Fruit fly (Drosophila melanogaster): Measurements from ENCODE around the gene CCT7.

The CCT7 gene

dm6 chr3R:8798332-8798731 lies 3.0 kb upstream of the CCT7 start:
- TF ChIP-seq CTCF (optimal IDR thresholded peaks at IDR 0.05) (no peak), CG8478 (optimal IDR thresholded peaks at IDR 0.05) (no peak)

- TF ChIP-seq CTCF (optimal IDR thresholded peaks at IDR 0.05) (no peak), CG8478 (optimal IDR thresholded peaks at IDR 0.05) (no peak)
Observed at dm6 chr3R:8799866-8800265, 1.5 kb upstream of the CCT7 start.

dm6 chr3R:8805388-8805852 lies 4.1 kb downstream of the CCT7 start, which contains the start of gene CG9839:
CG9839 (minus strand) TSS chr3R:8805802.
- TF ChIP-seq CG8478 (optimal IDR thresholded peaks at IDR 0.05) (no peak), CTCF (optimal IDR thresholded peaks at IDR 0.05) (peak in 1 of 2 experiments; percentile 26)

- no peak for TF ChIP-seq CG8478 (optimal IDR thresholded peaks at IDR 0.05)
- no peak for TF ChIP-seq CTCF (optimal IDR thresholded peaks at IDR 0.05)
Observed at dm6 chr3R:8806104-8806503, 4.7 kb downstream of the CCT7 start, which contains the start of gene hng2. hng2 (plus strand) TSS chr3R:8806322.

- TF ChIP-seq CG8478 (optimal IDR thresholded peaks at IDR 0.05) = no peak
- TF ChIP-seq CTCF (optimal IDR thresholded peaks at IDR 0.05) = no peak
Observed at dm6 chr3R:8806638-8807037, 5.3 kb downstream of the CCT7 start.

- TF ChIP-seq CG8478 (optimal IDR thresholded peaks at IDR 0.05) (no peak), CTCF (optimal IDR thresholded peaks at IDR 0.05) (no peak)
Observed at dm6 chr3R:8807048-8807447, 5.7 kb downstream of the CCT7 start.

dm6 chr3R:8807831-8808517 lies 6.6 kb downstream of the CCT7 start:
- TF ChIP-seq CG8478 (optimal IDR thresholded peaks at IDR 0.05) = no peak
- no peak for TF ChIP-seq CTCF (optimal IDR thresholded peaks at IDR 0.05)

- no peak for TF ChIP-seq CG8478 (optimal IDR thresholded peaks at IDR 0.05)
- no peak for TF ChIP-seq CTCF (optimal IDR thresholded peaks at IDR 0.05)
Observed at dm6 chr3R:8808518-8808921, 7.2 kb downstream of the CCT7 start.

dm6 chr3R:8809712-8810111 lies 8.3 kb downstream of the CCT7 start:
- TF ChIP-seq CTCF (optimal IDR thresholded peaks at IDR 0.05) = no peak
- no peak for TF ChIP-seq CG8478 (optimal IDR thresholded peaks at IDR 0.05)

dm6 chr3R:8810397-8811184 lies 9.2 kb downstream of the CCT7 start:
- TF ChIP-seq CG8478 (optimal IDR thresholded peaks at IDR 0.05) (no peak), CTCF (optimal IDR thresholded peaks at IDR 0.05) (no peak)

dm6 chr3R:8811323-8811936 lies 10.1 kb downstream of the CCT7 start:
- TF ChIP-seq CTCF (optimal IDR thresholded peaks at IDR 0.05) (no peak), CG8478 (optimal IDR thresholded peaks at IDR 0.05) (no peak)

- TF ChIP-seq CG8478 (optimal IDR thresholded peaks at IDR 0.05) = no peak
- TF ChIP-seq CTCF (optimal IDR thresholded peaks at IDR 0.05) = no peak
Observed at dm6 chr3R:8812342-8812966, 11.1 kb downstream of the CCT7 start.

- TF ChIP-seq CTCF (optimal IDR thresholded peaks at IDR 0.05) (no peak), CG8478 (optimal IDR thresholded peaks at IDR 0.05) (no peak)
Observed at dm6 chr3R:8813164-8813629, 11.8 kb downstream of the CCT7 start, which contains the start of gene CG9837. CG9837 (minus strand) TSS chr3R:8813579.

- no peak for TF ChIP-seq CTCF (optimal IDR thresholded peaks at IDR 0.05)
- no peak for TF ChIP-seq CG8478 (optimal IDR thresholded peaks at IDR 0.05)
Observed at dm6 chr3R:8814029-8814647, 12.8 kb downstream of the CCT7 start.
